Worm (Caenorhabditis elegans): ENCODE data around the gene R04D3.2.

Gene R04D3.2

ce11 chrX:13246668-13247358 is 39.6 kb downstream of the R04D3.2 start:
- TF ChIP-seq lin-11 (tag; optimal IDR thresholded peaks at IDR 0.05) (no peak), nhr-21 (tag; optimal IDR thresholded peaks at IDR 0.05) (peak; percentile 48), nhr-25 (tag; optimal IDR thresholded peaks at IDR 0.05) (peak; percentile 59), sma-9 (GFP tag; optimal IDR thresholded peaks at IDR 0.05) (peak; percentile 48), sma-9 (tag; optimal IDR thresholded peaks at IDR 0.05) (no peak), unc-39 (tag; optimal IDR thresholded peaks at IDR 0.05) (no peak), peb-1 (tag; optimal IDR thresholded peaks at IDR 0.05) (no peak)

ce11 chrX:13245090-13245489 is 41.3 kb downstream of the R04D3.2 start, which contains the start of gene hpl-1:
TSS of gene hpl-1 (plus strand) at chrX:13245390.
- TF ChIP-seq lin-11 (tag; optimal IDR thresholded peaks at IDR 0.05): peak; percentile 25
- TF ChIP-seq elt-3 (tag; optimal IDR thresholded peaks at IDR 0.05): no peak

- TF ChIP-seq sma-3 (GFP tag; optimal IDR thresholded peaks at IDR 0.05) (no peak), nhr-10 (tag; optimal IDR thresholded peaks at IDR 0.05) (no peak), nhr-23 (tag; optimal IDR thresholded peaks at IDR 0.05) (no peak), dmd-4 (tag; optimal IDR thresholded peaks at IDR 0.05) (no peak)
Measured at ce11 chrX:13242231-13242630, 44.2 kb downstream of the R04D3.2 start, which contains the start of gene K08H2.5. TSS of gene K08H2.5 (minus strand) at chrX:13242331.

ce11 chrX:13238197-13238596 is 48.2 kb downstream of the R04D3.2 start, which contains the start of gene K08H2.4:
TSS of gene K08H2.4 (plus strand) at chrX:13238497.
- TF ChIP-seq unc-55 (GFP tag; optimal IDR thresholded peaks at IDR 0.05): no peak
- no peak for TF ChIP-seq Y55F3AM.14 (GFP tag; optimal IDR thresholded peaks at IDR 0.05)
- TF ChIP-seq elt-1 (tag; optimal IDR thresholded peaks at IDR 0.05): no peak
- no peak for TF ChIP-seq unc-62 (GFP tag; optimal IDR thresholded peaks at IDR 0.05)
- TF ChIP-seq snpc-4 (tag; optimal IDR thresholded peaks at IDR 0.05): no peak
- TF ChIP-seq ZK546.5 (tag; optimal IDR thresholded peaks at IDR 0.05): no peak
- no peak for TF ChIP-seq nhr-12 (tag; optimal IDR thresholded peaks at IDR 0.05)
- TF ChIP-seq mbf-1 (tag; optimal IDR thresholded peaks at IDR 0.05): no peak
- no peak for TF ChIP-seq nhr-6 (tag; optimal IDR thresholded peaks at IDR 0.05)
- TF ChIP-seq nhr-11 (tag; optimal IDR thresholded peaks at IDR 0.05): no peak
- TF ChIP-seq sma-9 (GFP tag; optimal IDR thresholded peaks at IDR 0.05): no peak
- no peak for TF ChIP-seq sma-9 (tag; optimal IDR thresholded peaks at IDR 0.05)
- TF ChIP-seq lin-11 (tag; optimal IDR thresholded peaks at IDR 0.05): no peak
- no peak for TF ChIP-seq ceh-16 (tag; optimal IDR thresholded peaks at IDR 0.05)
- TF ChIP-seq F13H6.1 (tag; optimal IDR thresholded peaks at IDR 0.05): no peak
- TF ChIP-seq lin-13 (GFP tag; optimal IDR thresholded peaks at IDR 0.05): no peak
- no peak for TF ChIP-seq lsy-2 (tag; optimal IDR thresholded peaks at IDR 0.05)

ce11 chrX:13237102-13237501 is 49.3 kb downstream of the R04D3.2 start, which contains the start of gene K08H2.3:
TSS of gene K08H2.3 (plus strand) at chrX:13237402.
- TF ChIP-seq gmeb-1 (tag; optimal IDR thresholded peaks at IDR 0.05) (no peak), nhr-237 (tag; optimal IDR thresholded peaks at IDR 0.05) (no peak), zag-1 (tag; optimal IDR thresholded peaks at IDR 0.05) (no peak)
